Fruit fly (Drosophila melanogaster) whole organism, embryonic: ENCODE measurements around the gene CG11986.
A peak's percentile ranks its signal among the peaks of the same experiment; 100 is the strongest.

Experiments used
- CG10147 ChIP-seq: fragments of 200-800 bp; sonication (Bioruptor generic); optimal IDR thresholded peaks from 2 replicates; lab custom pipeline; 2019; ENCODE audit warnings: missing biosample characterization, mild to moderate bottlenecking, missing genetic modification characterization, moderate library complexity
- CG10209 ChIP-seq: fragments of 200-800 bp; sonication (Bioruptor generic); optimal IDR thresholded peaks from 3 replicates; lab custom pipeline; 2017; ENCODE audit warnings: missing biosample characterization, mild to moderate bottlenecking, missing genetic modification characterization, missing genetic modification reagents
- CG10366 ChIP-seq: fragments of 200-800 bp; sonication (Bioruptor generic); IDR thresholded peaks from 2 replicates; pipeline ENCODE4 v1.3.6; 2022; ENCODE audit warnings: missing biosample characterization, missing genetic modification characterization
- CG10543 ChIP-seq: fragments of 200-800 bp; sonication (Bioruptor generic); optimal IDR thresholded peaks from 3 replicates; lab custom pipeline; 2017; ENCODE audit warnings: missing biosample characterization, mild to moderate bottlenecking, missing genetic modification characterization, moderate library complexity
- CG11093 ChIP-seq: fragments of 200-800 bp; sonication (Bioruptor generic); IDR thresholded peaks from 3 replicates; pipeline ENCODE4 v1.3.6; 2022; ENCODE audit warnings: missing biosample characterization, missing genetic modification characterization
- CG13287 ChIP-seq: fragments of 200-800 bp; sonication (Bioruptor generic); IDR thresholded peaks from 2 replicates; pipeline ENCODE4 v1.3.6; 2022; ENCODE audit warnings: missing biosample characterization, missing genetic modification characterization; ENCODE audit not compliant: partially characterized antibody
- CG14860 ChIP-seq: fragments of 200-800 bp; sonication (Bioruptor generic); IDR thresholded peaks from 3 replicates; pipeline ENCODE4 v1.3.6; 2022; ENCODE audit warnings: missing biosample characterization, missing genetic modification characterization; ENCODE audit not compliant: partially characterized antibody
- CG16779 ChIP-seq: fragments of 200-800 bp; sonication (Bioruptor generic); IDR thresholded peaks from 2 replicates; pipeline ENCODE4 v1.3.6; 2022; ENCODE audit warnings: missing biosample characterization, missing genetic modification characterization
- CG16863 ChIP-seq: fragments of 200-800 bp; sonication (Bioruptor generic); optimal IDR thresholded peaks from 3 replicates; lab custom pipeline; 2016; ENCODE audit warnings: missing biosample characterization, missing genetic modification characterization
- CG17359 ChIP-seq: fragments of 200-800 bp; sonication (Bioruptor generic); optimal IDR thresholded peaks from 3 replicates; lab custom pipeline; 2018; ENCODE audit warnings: missing biosample characterization, mild to moderate bottlenecking, missing genetic modification characterization, moderate library complexity
- CG17612 ChIP-seq: fragments of 200-800 bp; sonication (Bioruptor generic); IDR thresholded peaks from 2 replicates; pipeline ENCODE4 v1.3.6; 2022; ENCODE audit warnings: missing biosample characterization, missing genetic modification characterization
- CG17829 ChIP-seq: fragments of 200-800 bp; optimal IDR thresholded peaks from 2 replicates; lab custom pipeline; 2019; ENCODE audit warnings: missing biosample characterization, mild to moderate bottlenecking, missing genetic modification characterization, moderate library complexity
- CG17912 ChIP-seq: fragments of 200-800 bp; sonication (Bioruptor generic); optimal IDR thresholded peaks from 2 replicates; lab custom pipeline; 2018; ENCODE audit warnings: missing biosample characterization, mild to moderate bottlenecking, missing genetic modification characterization
- CG2202 ChIP-seq: fragments of 200-800 bp; sonication (Bioruptor generic); optimal IDR thresholded peaks from 2 replicates; lab custom pipeline; 2018; ENCODE audit warnings: missing biosample characterization, mild to moderate bottlenecking, missing genetic modification characterization
- CG3163 ChIP-seq: fragments of 200-800 bp; sonication (Bioruptor generic); optimal IDR thresholded peaks from 3 replicates; lab custom pipeline; 2016; ENCODE audit warnings: missing biosample characterization, missing genetic modification characterization
- CG3726 ChIP-seq: fragments of 200-800 bp; sonication (Bioruptor generic); IDR thresholded peaks from 3 replicates; pipeline ENCODE4, ENCODE4 v1.3.6; 2022; ENCODE audit warnings: missing biosample characterization, missing genetic modification characterization
- CG7556 ChIP-seq: fragments of 200-800 bp; sonication (Bioruptor generic); optimal IDR thresholded peaks from 2 replicates; lab custom pipeline; 2017; ENCODE audit warnings: missing biosample characterization, mild to moderate bottlenecking, missing genetic modification characterization
- CG7839 ChIP-seq: fragments of 200-800 bp; sonication (Bioruptor generic); optimal IDR thresholded peaks from 3 replicates; lab custom pipeline; 2018; ENCODE audit warnings: missing biosample characterization, mild to moderate bottlenecking, missing genetic modification characterization, moderate library complexity
- CG7928 ChIP-seq: fragments of 200-800 bp; sonication (Bioruptor generic); optimal IDR thresholded peaks from 2 replicates; lab custom pipeline; 2017; ENCODE audit warnings: missing biosample characterization, mild to moderate bottlenecking, missing genetic modification characterization
- CG8359 ChIP-seq: fragments of 200-800 bp; sonication (Bioruptor generic); optimal IDR thresholded peaks from 2 replicates; lab custom pipeline; 2017; ENCODE audit warnings: missing biosample characterization, mild to moderate bottlenecking, missing genetic modification characterization, borderline replicate concordance
- CTCF ChIP-seq: fragments of 200-800 bp; sonication (Bioruptor generic); optimal IDR thresholded peaks from 2 replicates; lab custom pipeline; 2017; ENCODE audit warnings: missing biosample characterization, mild to moderate bottlenecking, missing genetic modification characterization, moderate library complexity
- CkIIα-i1 ChIP-seq: fragments of 200-800 bp; sonication (Bioruptor generic); IDR thresholded peaks from 2 replicates; pipeline ENCODE4 v1.3.6; 2022; ENCODE audit warnings: missing biosample characterization, missing genetic modification characterization
- Dbx ChIP-seq: fragments of 200-800 bp; sonication (Bioruptor generic); IDR thresholded peaks from 3 replicates; pipeline ENCODE4 v1.3.6; 2022; ENCODE audit warnings: missing biosample characterization, missing genetic modification characterization
- Dfd ChIP-seq, 2 experiments: fragments of >200 bp; optimal IDR thresholded peaks; 2 replicates each; lab custom pipeline; 2017; ENCODE audit warnings: missing biosample characterization in 2 of 2, missing genetic modification characterization in 2 of 2
- Dref ChIP-seq: fragments of 200-800 bp; sonication (Bioruptor generic); IDR thresholded peaks from 2 replicates; pipeline ENCODE4 v1.3.6; 2022; ENCODE audit warnings: missing biosample characterization, missing genetic modification characterization
- Hr51 ChIP-seq, 2 experiments: fragments of 200-800 bp; sonication (Bioruptor generic); optimal IDR thresholded peaks; 2 replicates in 1 of 2; 3 replicates in 1 of 2; lab custom pipeline; 2016 to 2018; ENCODE audit warnings: missing biosample characterization in 2 of 2, missing genetic modification characterization in 2 of 2, mild to moderate bottlenecking in 1 of 2, moderate library complexity in 1 of 2
- MTF-1 ChIP-seq: fragments of 200-800 bp; sonication (Bioruptor generic); optimal IDR thresholded peaks from 2 replicates; lab custom pipeline; 2018; ENCODE audit warnings: missing biosample characterization, mild to moderate bottlenecking, missing genetic modification characterization, borderline replicate concordance
- Max ChIP-seq: fragments of 200-800 bp; sonication (Bioruptor generic); optimal IDR thresholded peaks from 2 replicates; lab custom pipeline; 2016; ENCODE audit warnings: missing biosample characterization, mild to moderate bottlenecking, missing genetic modification characterization
- Mrtf ChIP-seq: fragments of 200-800 bp; sonication (Bioruptor generic); IDR thresholded peaks from 3 replicates; pipeline ENCODE4 v1.3.6; 2022; ENCODE audit warnings: missing biosample characterization, missing genetic modification characterization
- NC2β ChIP-seq: fragments of 200-800 bp; sonication (Bioruptor generic); optimal IDR thresholded peaks from 2 replicates; lab custom pipeline; 2016; ENCODE audit warnings: missing biosample characterization, missing genetic modification characterization
- NFAT ChIP-seq: fragments of 200-800 bp; sonication (Bioruptor generic); IDR thresholded peaks from 2 replicates; pipeline ENCODE4 v1.3.6; 2022; ENCODE audit warnings: missing biosample characterization, missing genetic modification characterization
- NK7.1 ChIP-seq: fragments of 200-800 bp; sonication (Bioruptor generic); optimal IDR thresholded peaks from 3 replicates; lab custom pipeline; 2016; ENCODE audit warnings: missing biosample characterization, missing genetic modification characterization
- Poxn ChIP-seq: fragments of 200-800 bp; sonication (Bioruptor generic); IDR thresholded peaks from 2 replicates; pipeline ENCODE4 v1.3.6; 2022; ENCODE audit warnings: missing biosample characterization, missing genetic modification characterization
- Sin3A ChIP-seq: fragments of >200 bp; optimal IDR thresholded peaks from 2 replicates; lab custom pipeline; 2018
- Six4 ChIP-seq: fragments of 200-800 bp; sonication (Bioruptor generic); optimal IDR thresholded peaks from 2 replicates; lab custom pipeline; 2016; ENCODE audit warnings: missing biosample characterization, missing genetic modification characterization
- ash1 ChIP-seq: fragments of 200-800 bp; sonication (Bioruptor generic); optimal IDR thresholded peaks from 2 replicates; lab custom pipeline; 2018; ENCODE audit warnings: missing biosample characterization, mild to moderate bottlenecking, missing genetic modification characterization
- br ChIP-seq: fragments of >200 bp; optimal IDR thresholded peaks from 2 replicates; lab custom pipeline; 2017
- corto ChIP-seq: fragments of 200-800 bp; sonication (Bioruptor generic); optimal IDR thresholded peaks from 2 replicates; lab custom pipeline; 2016; ENCODE audit warnings: missing biosample characterization, mild to moderate bottlenecking, missing genetic modification characterization, moderate library complexity
- croc ChIP-seq: fragments of 200-800 bp; sonication (Bioruptor generic); conservative IDR thresholded peaks from 3 replicates; pipeline ENCODE4 v1.3.6; 2022; ENCODE audit warnings: missing biosample characterization, missing genetic modification characterization
- da ChIP-seq: fragments of 200-800 bp; sonication (Bioruptor generic); optimal IDR thresholded peaks from 2 replicates; lab custom pipeline; 2016; ENCODE audit warnings: missing biosample characterization, missing genetic modification characterization
- dati ChIP-seq: fragments of 200-800 bp; sonication (Bioruptor generic); IDR thresholded peaks from 2 replicates; pipeline ENCODE4 v1.3.6; 2022; ENCODE audit warnings: missing biosample characterization, missing genetic modification characterization
- h ChIP-seq: fragments of >200 bp; optimal IDR thresholded peaks from 2 replicates; lab custom pipeline; 2017
- her ChIP-seq: fragments of 200-800 bp; sonication (Bioruptor generic); optimal IDR thresholded peaks from 2 replicates; lab custom pipeline; 2016; ENCODE audit warnings: missing biosample characterization, missing genetic modification characterization
- hkb ChIP-seq, 2 experiments: fragments of 200-800 bp in 1 of 2; fragments of >200 bp in 1 of 2; sonication (Bioruptor generic) in 1 of 2; IDR thresholded peaks in 1 of 2; optimal IDR thresholded peaks in 1 of 2; 2 replicates each; pipeline versions ENCODE4 v1.3.6 to Lab custom; 2017 to 2022; ENCODE audit warnings: missing biosample characterization in 1 of 2, missing genetic modification characterization in 1 of 2
- inv ChIP-seq: fragments of 200-800 bp; sonication (Bioruptor generic); IDR thresholded peaks from 2 replicates; pipeline ENCODE4 v1.3.6; 2022; ENCODE audit warnings: missing biosample characterization, missing genetic modification characterization; ENCODE audit not compliant: partially characterized antibody
- jing ChIP-seq: fragments of 200-800 bp; sonication (Bioruptor generic); optimal IDR thresholded peaks from 2 replicates; lab custom pipeline; 2018; ENCODE audit warnings: missing biosample characterization, mild to moderate bottlenecking, missing genetic modification characterization
- lilli ChIP-seq: fragments of 200-800 bp; sonication (Bioruptor generic); optimal IDR thresholded peaks from 3 replicates; lab custom pipeline; 2016; ENCODE audit warnings: missing biosample characterization, missing genetic modification characterization
- pita ChIP-seq: fragments of 200-800 bp; sonication (Bioruptor generic); optimal IDR thresholded peaks from 2 replicates; lab custom pipeline; 2017; ENCODE audit warnings: missing biosample characterization, mild to moderate bottlenecking, missing genetic modification characterization
- psq ChIP-seq: fragments of 200-800 bp; sonication (Bioruptor generic); optimal IDR thresholded peaks from 2 replicates; lab custom pipeline; 2017; ENCODE audit warnings: missing biosample characterization, missing genetic modification characterization
- sens-2 ChIP-seq: fragments of 200-800 bp; sonication (Bioruptor generic); IDR thresholded peaks from 2 replicates; pipeline ENCODE4 v1.3.6; 2022; ENCODE audit warnings: missing biosample characterization, missing genetic modification characterization
- toy ChIP-seq: fragments of 200-800 bp; sonication (Bioruptor generic); IDR thresholded peaks from 2 replicates; pipeline ENCODE4 v1.3.6; 2022; ENCODE audit warnings: missing biosample characterization, missing genetic modification characterization
- wek ChIP-seq: fragments of 200-800 bp; sonication (Bioruptor generic); optimal IDR thresholded peaks from 3 replicates; lab custom pipeline; 2018; ENCODE audit warnings: missing biosample characterization, mild to moderate bottlenecking, missing genetic modification characterization, moderate library complexity

Gene CG11986

dm6 chr3R:9053850-9054441 is 38.7 kb downstream of the CG11986 start (continued):
- no peak for TF ChIP-seq Poxn
- TF ChIP-seq inv (GFP tag; lab: Robert Waterston, UW), result no peak
- TF ChIP-seq Mrtf (GFP tag; lab: Robert Waterston, UW), result no peak
- TF ChIP-seq br (lab: Kevin White, UChicago), result no peak
- no peak for TF ChIP-seq CG13287 (GFP tag; lab: Robert Waterston, UW)
- TF ChIP-seq pita (GFP tag; lab: Kevin White, UChicago), result no peak
- TF ChIP-seq CG3163 (GFP tag; lab: Kevin White, UChicago), result peak; percentile 70
- TF ChIP-seq CkIIα-i1 (GFP tag; lab: Robert Waterston, UW), result no peak
- no peak for TF ChIP-seq MTF-1
- peak; percentile 28 for TF ChIP-seq CG17359
- no peak for TF ChIP-seq CG17612 (GFP tag; lab: Robert Waterston, UW)
- TF ChIP-seq jing, result peak; percentile 24
- TF ChIP-seq CG10543 (GFP tag; lab: Kevin White, UChicago), result no peak
- TF ChIP-seq Sin3A (lab: Kevin White, UChicago), result no peak
- TF ChIP-seq CTCF, result no peak
- TF ChIP-seq wek (GFP tag; lab: Kevin White, UChicago), result no peak
- no peak for TF ChIP-seq da (GFP tag; lab: Kevin White, UChicago)
- no peak for TF ChIP-seq CG3726
- no peak for TF ChIP-seq CG10366 (GFP tag; lab: Robert Waterston, UW)
- no peak for TF ChIP-seq dati (GFP tag; lab: Robert Waterston, UW)
- TF ChIP-seq CG17829, result no peak
- no peak for TF ChIP-seq Max
- no peak for TF ChIP-seq ash1
- TF ChIP-seq croc (GFP tag; lab: Robert Waterston, UW), result peak; percentile 27; the same call in 1 of the 3 replicates
- peak; percentile 35 for TF ChIP-seq lilli (GFP tag; lab: Kevin White, UChicago)
- no peak for TF ChIP-seq CG2202 (tag; lab: Kevin White, UChicago)
- no peak for TF ChIP-seq NFAT
- no peak for TF ChIP-seq CG7928
- no peak for TF ChIP-seq Dbx (GFP tag; lab: Robert Waterston, UW)
- peak; percentile 8 for TF ChIP-seq CG16863 (GFP tag; lab: Kevin White, UChicago)
- TF ChIP-seq hkb (optimal IDR thresholded peaks at IDR 0.05; lab: Kevin White, UChicago), result no peak
- TF ChIP-seq hkb (GFP tag; IDR thresholded peaks at IDR 0.05; lab: Robert Waterston, UW), result no peak
- TF ChIP-seq NK7.1 (GFP tag; lab: Kevin White, UChicago), result no peak
- no peak; the same call in 2 of the 3 replicates for TF ChIP-seq CG11093 (GFP tag; lab: Robert Waterston, UW)
- TF ChIP-seq Dref (GFP tag; lab: Robert Waterston, UW), result no peak
- no peak for TF ChIP-seq corto (GFP tag; lab: Kevin White, UChicago)
- TF ChIP-seq CG7839 (tag; lab: Kevin White, UChicago), result peak; percentile 71
- TF ChIP-seq CG10147, result no peak
- TF ChIP-seq CG8359, result peak; percentile 7
- TF ChIP-seq sens-2 (GFP tag; lab: Robert Waterston, UW), result no peak
- TF ChIP-seq her (GFP tag; lab: Kevin White, UChicago), result no peak
- no peak for TF ChIP-seq h (lab: Kevin White, UChicago)
- no peak for TF ChIP-seq psq (GFP tag; lab: Kevin White, UChicago)
- TF ChIP-seq Hr51 (GFP tag; optimal IDR thresholded peaks at IDR 0.05; lab: Kevin White, UChicago), result peak in 1 of 2 experiments; percentile 54
- TF ChIP-seq CG16779 (GFP tag; lab: Robert Waterston, UW), result no peak
- no peak for TF ChIP-seq Six4 (GFP tag; lab: Kevin White, UChicago)
- TF ChIP-seq toy (GFP tag; lab: Robert Waterston, UW), result no peak
- no peak for TF ChIP-seq CG14860 (GFP tag; lab: Robert Waterston, UW)
- TF ChIP-seq CG10209, result peak; percentile 52
- no peak for TF ChIP-seq CG17912 (GFP tag; lab: Kevin White, UChicago)
- TF ChIP-seq NC2β, result no peak
- no peak for TF ChIP-seq Dfd (GFP tag; optimal IDR thresholded peaks at IDR 0.05; lab: Kevin White, UChicago)
- TF ChIP-seq CG7556 (GFP tag; lab: Kevin White, UChicago), result peak; percentile 48
